Worm (Caenorhabditis elegans) whole organism, midembryonic: ENCODE results near the gene aakb-1.

Experiments used
- T22C8.4 ChIP-seq: fragments of 200-800 bp; sonication (Bioruptor generic); IDR thresholded peaks from 2 replicates; pipeline ENCODE4 v1.3.6; 2022; ENCODE audit warnings: missing genetic modification characterization, missing compliant biosample characterization
- cog-1 ChIP-seq: sonication (generic microtip); optimal IDR thresholded peaks from 2 replicates; lab custom pipeline; 2016; ENCODE audit warnings: missing genetic modification characterization, missing compliant biosample characterization
- flt-1 ChIP-seq: fragments of 200-800 bp; sonication (Bioruptor generic); IDR thresholded peaks from 2 replicates; pipeline ENCODE4 v1.3.6; 2022; ENCODE audit warnings: missing genetic modification characterization, missing compliant biosample characterization
- klf-2 ChIP-seq: fragments of 200-800 bp; sonication (Bioruptor generic); conservative IDR thresholded peaks from 2 replicates; pipeline ENCODE4 v1.3.6; 2022; ENCODE audit warnings: missing genetic modification reagents, missing genetic modification characterization, missing compliant biosample characterization
- med-1 ChIP-seq: sonication (generic microtip); optimal IDR thresholded peaks from 2 replicates; lab custom pipeline; 2017; ENCODE audit warnings: missing genetic modification characterization, mild to moderate bottlenecking, missing compliant biosample characterization, antibody characterized with exemption, missing genetic modification reagents; ENCODE audit not compliant: insufficient read depth
- ref-1 ChIP-seq: fragments of 200-800 bp; sonication (Bioruptor generic); conservative IDR thresholded peaks from 2 replicates; pipeline ENCODE4 v1.3.6; 2022; ENCODE audit warnings: missing genetic modification reagents, missing genetic modification characterization, missing compliant biosample characterization
- tab-1 ChIP-seq: fragments of 200-800 bp; sonication (Bioruptor generic); IDR thresholded peaks from 2 replicates; pipeline ENCODE4 v1.3.6; 2022; ENCODE audit warnings: missing genetic modification characterization, missing compliant biosample characterization
- ztf-23 ChIP-seq: fragments of 200-800 bp; sonication (Bioruptor generic); IDR thresholded peaks from 2 replicates; pipeline ENCODE4 v1.3.6; 2022; ENCODE audit warnings: missing genetic modification reagents, missing genetic modification characterization, missing compliant biosample characterization
- ztf-29 ChIP-seq: fragments of 200-800 bp; sonication (Bioruptor generic); IDR thresholded peaks from 2 replicates; pipeline ENCODE4 v1.3.6; 2022; ENCODE audit warnings: missing genetic modification reagents, missing genetic modification characterization, missing compliant biosample characterization

aakb-1 gene

ce11 chrX:13724364-13724763, 31.2 kb upstream of the aakb-1 start, which contains the start of gene K11E4.6:
TSS of gene K11E4.6 (plus strand) at chrX:13724664.
- no peak for TF ChIP-seq tab-1 (GFP tag; lab: Robert Waterston, UW)
- no peak for TF ChIP-seq cog-1
- no peak for TF ChIP-seq ztf-23 (GFP tag; lab: Robert Waterston, UW)
- no peak for TF ChIP-seq T22C8.4 (GFP tag; lab: Robert Waterston, UW)
- no peak for TF ChIP-seq med-1 (GFP tag; lab: Kevin White, UChicago)
- TF ChIP-seq flt-1 (GFP tag; lab: Robert Waterston, UW): no peak

ce11 chrX:13726285-13726684, 29.3 kb upstream of the aakb-1 start:
- no peak for TF ChIP-seq flt-1 (GFP tag; lab: Robert Waterston, UW)
- TF ChIP-seq ztf-23 (GFP tag; lab: Robert Waterston, UW): no peak
- no peak for TF ChIP-seq ref-1
- TF ChIP-seq med-1 (GFP tag; lab: Kevin White, UChicago): no peak
- no peak for TF ChIP-seq tab-1 (GFP tag; lab: Robert Waterston, UW)
- no peak for TF ChIP-seq ztf-29
- no peak for TF ChIP-seq klf-2 (GFP tag; lab: Robert Waterston, UW)
- TF ChIP-seq cog-1: no peak
- TF ChIP-seq T22C8.4 (GFP tag; lab: Robert Waterston, UW): no peak

ce11 chrX:13726874-13727343, 28.7 kb upstream of the aakb-1 start, which contains the start of gene pix-1:
TSS of gene pix-1 (plus strand) at chrX:13727293.
- TF ChIP-seq med-1 (GFP tag; lab: Kevin White, UChicago) (no peak), T22C8.4 (GFP tag; lab: Robert Waterston, UW) (no peak), tab-1 (GFP tag; lab: Robert Waterston, UW) (no peak), ref-1 (no peak), ztf-29 (no peak), klf-2 (GFP tag; lab: Robert Waterston, UW) (no peak), cog-1 (no peak), flt-1 (GFP tag; lab: Robert Waterston, UW) (no peak), ztf-23 (GFP tag; lab: Robert Waterston, UW) (no peak)

ce11 chrX:13728991-13729390, 26.6 kb upstream of the aakb-1 start:
- TF ChIP-seq klf-2 (GFP tag; lab: Robert Waterston, UW): no peak
- TF ChIP-seq med-1 (GFP tag; lab: Kevin White, UChicago): no peak
- TF ChIP-seq ref-1: no peak
- no peak for TF ChIP-seq ztf-29
- TF ChIP-seq flt-1 (GFP tag; lab: Robert Waterston, UW): no peak
- TF ChIP-seq tab-1 (GFP tag; lab: Robert Waterston, UW): no peak
- no peak for TF ChIP-seq cog-1
- TF ChIP-seq ztf-23 (GFP tag; lab: Robert Waterston, UW): no peak
- no peak for TF ChIP-seq T22C8.4 (GFP tag; lab: Robert Waterston, UW)

DNA sequence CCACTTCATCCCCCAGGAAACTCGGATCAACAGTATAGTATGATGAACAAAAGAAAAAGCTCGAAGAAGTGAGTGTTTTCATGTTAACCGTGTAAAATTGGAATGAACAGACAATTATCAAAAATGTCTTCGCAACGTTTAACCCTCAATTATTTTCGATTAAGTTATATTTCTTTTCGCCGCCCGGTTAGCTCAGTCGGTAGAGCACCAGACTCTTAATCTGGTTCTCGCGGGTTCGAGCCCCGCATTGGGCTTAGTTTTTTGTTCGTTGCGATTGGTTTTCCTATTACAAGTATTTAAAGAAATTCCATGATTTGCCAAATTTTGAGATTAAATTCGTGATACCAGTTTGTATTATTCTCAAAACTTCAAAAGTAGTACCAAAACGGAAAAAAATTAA, 25.8 kb upstream of the aakb-1 start:
- TF ChIP-seq med-1 (GFP tag; lab: Kevin White, UChicago) (no peak), klf-2 (GFP tag; lab: Robert Waterston, UW) (no peak), tab-1 (GFP tag; lab: Robert Waterston, UW) (no peak), ztf-23 (GFP tag; lab: Robert Waterston, UW) (no peak), cog-1 (no peak), flt-1 (GFP tag; lab: Robert Waterston, UW) (no peak), ztf-29 (no peak), T22C8.4 (GFP tag; lab: Robert Waterston, UW) (no peak), ref-1 (no peak)

DNA sequence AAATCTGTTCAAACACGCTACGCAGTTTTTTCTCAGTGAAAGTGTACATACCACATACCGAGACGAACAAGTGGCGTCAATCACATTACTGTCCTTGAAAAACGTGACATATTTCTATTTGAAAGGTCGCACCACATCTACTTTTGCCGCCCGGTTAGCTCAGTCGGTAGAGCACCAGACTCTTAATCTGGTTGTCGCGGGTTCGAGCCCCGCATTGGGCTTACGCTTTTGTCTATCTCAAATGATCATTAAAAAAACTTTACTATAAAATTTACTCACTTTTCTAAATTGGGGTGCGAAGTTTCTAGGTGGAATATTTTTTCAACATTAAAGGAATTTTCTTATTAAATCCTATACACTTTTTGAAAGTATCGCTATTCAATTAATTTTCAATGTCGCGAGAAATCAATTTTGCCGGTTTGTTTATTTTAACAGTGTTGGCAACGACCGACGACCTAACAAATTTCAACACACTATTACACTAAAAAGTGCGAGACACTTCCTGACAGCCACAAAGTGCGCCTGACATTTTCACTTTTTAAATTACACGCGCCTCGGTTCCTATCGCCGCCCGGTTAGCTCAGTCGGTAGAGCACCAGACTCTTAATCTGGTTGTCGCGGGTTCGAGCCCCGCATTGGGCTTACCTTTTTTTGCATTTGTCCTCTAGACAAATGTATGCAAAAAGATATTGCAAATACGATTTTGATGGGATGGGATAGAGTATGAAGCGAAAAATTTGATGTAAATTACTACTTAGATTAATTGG, 25.2 kb upstream of the aakb-1 start:
- TF ChIP-seq tab-1 (GFP tag; lab: Robert Waterston, UW): peak; percentile 68; the same call in 1 of the 2 replicates
- no peak for TF ChIP-seq klf-2 (GFP tag; lab: Robert Waterston, UW)
- TF ChIP-seq cog-1: no peak
- no peak for TF ChIP-seq flt-1 (GFP tag; lab: Robert Waterston, UW)
- peak; percentile 65 for TF ChIP-seq ref-1
- TF ChIP-seq ztf-29: 0 out of 2 replicates have a peak, but pooled peaks have one; percentile 27
- no peak for TF ChIP-seq med-1 (GFP tag; lab: Kevin White, UChicago)
- TF ChIP-seq T22C8.4 (GFP tag; lab: Robert Waterston, UW): 0 out of 2 replicates have a peak, but pooled peaks have one; percentile 13
- peak; percentile 75 for TF ChIP-seq ztf-23 (GFP tag; lab: Robert Waterston, UW)

DNA sequence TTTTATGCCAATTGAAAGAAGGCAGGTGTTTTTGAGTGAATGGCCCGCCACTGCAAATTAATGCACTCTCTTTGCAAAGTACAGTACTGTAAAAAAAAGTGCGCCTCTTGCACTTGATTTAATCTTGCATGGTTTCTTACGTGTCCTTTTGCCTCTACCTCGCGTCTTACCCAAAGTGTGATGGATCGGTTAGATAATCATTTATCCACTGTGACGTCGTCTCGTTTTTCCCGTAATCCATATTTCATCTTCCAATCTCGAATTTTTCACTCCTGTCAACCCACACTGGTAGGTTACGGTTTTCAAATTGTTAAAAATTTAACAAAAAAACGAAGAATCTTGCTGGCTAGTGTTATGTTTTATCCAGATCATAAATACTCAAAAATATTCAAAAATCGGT, 18.9 kb upstream of the aakb-1 start:
- TF ChIP-seq med-1 (GFP tag; lab: Kevin White, UChicago) (no peak), flt-1 (GFP tag; lab: Robert Waterston, UW) (no peak), klf-2 (GFP tag; lab: Robert Waterston, UW) (no peak), ref-1 (no peak), ztf-29 (no peak), T22C8.4 (GFP tag; lab: Robert Waterston, UW) (no peak), tab-1 (GFP tag; lab: Robert Waterston, UW) (no peak), ztf-23 (GFP tag; lab: Robert Waterston, UW) (no peak), cog-1 (no peak)

DNA sequence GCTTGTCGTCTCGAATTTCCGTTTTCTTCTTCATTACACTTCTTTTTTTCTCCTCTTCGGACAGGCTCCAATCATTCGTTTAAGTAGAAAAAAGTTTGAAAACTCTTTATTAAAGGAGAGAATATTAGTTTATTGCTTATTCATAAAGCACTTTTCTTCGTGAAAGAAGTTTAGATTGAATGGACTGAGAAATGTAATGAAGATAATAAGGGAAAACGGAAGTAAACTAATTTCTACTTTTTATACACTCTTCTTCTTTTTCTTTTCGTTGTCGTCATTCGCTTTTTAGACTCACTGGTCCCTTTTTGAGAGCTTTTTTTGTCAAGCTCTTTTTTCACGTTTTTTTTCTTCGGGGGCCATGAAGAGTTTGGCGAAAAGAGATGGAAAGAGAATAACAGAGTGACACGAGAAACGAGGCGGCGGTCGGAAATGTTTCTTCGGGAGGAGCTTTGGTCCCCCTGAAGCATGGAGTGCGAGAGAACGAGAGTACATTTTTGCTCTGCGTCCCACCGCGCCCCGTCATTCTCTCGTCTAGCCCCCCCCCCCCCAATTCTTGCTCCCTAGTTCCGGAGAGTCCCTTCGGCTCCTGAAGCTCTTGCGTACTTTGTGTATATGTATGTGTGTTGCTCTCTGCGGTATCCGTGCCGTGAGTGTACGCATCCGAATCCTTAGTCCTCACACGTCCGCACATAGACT, 16.3 kb upstream of the aakb-1 start:
- TF ChIP-seq cog-1 (no peak), flt-1 (GFP tag; lab: Robert Waterston, UW) (no peak), ztf-23 (GFP tag; lab: Robert Waterston, UW) (no peak), klf-2 (GFP tag; lab: Robert Waterston, UW) (no peak), T22C8.4 (GFP tag; lab: Robert Waterston, UW) (no peak), tab-1 (GFP tag; lab: Robert Waterston, UW) (no peak), ref-1 (no peak), med-1 (GFP tag; lab: Kevin White, UChicago) (no peak)

ce11 chrX:13743371-13743770, 12.2 kb upstream of the aakb-1 start:
- no peak for TF ChIP-seq klf-2 (GFP tag; lab: Robert Waterston, UW)
- no peak for TF ChIP-seq ztf-23 (GFP tag; lab: Robert Waterston, UW)
- TF ChIP-seq cog-1: no peak
- TF ChIP-seq med-1 (GFP tag; lab: Kevin White, UChicago): no peak
- TF ChIP-seq ztf-29: no peak
- TF ChIP-seq flt-1 (GFP tag; lab: Robert Waterston, UW): no peak
- no peak for TF ChIP-seq T22C8.4 (GFP tag; lab: Robert Waterston, UW)
- TF ChIP-seq ref-1: no peak
- TF ChIP-seq tab-1 (GFP tag; lab: Robert Waterston, UW): no peak
